Worm (Caenorhabditis elegans): ENCODE data around the gene C29F5.8.

DNA sequence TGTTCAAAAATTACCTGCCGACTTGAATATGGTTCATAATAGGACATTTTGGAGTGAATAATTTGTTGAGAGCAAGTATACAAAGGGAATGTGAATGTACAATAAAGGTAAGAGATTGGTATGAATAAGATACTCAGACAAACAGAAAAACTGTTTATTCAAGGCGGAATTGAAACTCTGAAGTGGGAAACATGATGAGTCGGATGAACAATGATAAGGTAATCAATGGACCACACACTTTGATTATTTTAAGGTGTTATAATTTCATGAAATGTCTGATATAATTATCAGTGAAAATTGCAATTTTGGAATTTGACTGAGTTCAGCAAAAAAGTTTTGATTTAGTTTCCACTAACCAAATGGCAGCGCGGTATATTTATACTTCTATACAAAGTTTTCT lies 33.3 kb downstream of the C29F5.8 start:
- TF ChIP-seq hmbx-1 (tag; optimal IDR thresholded peaks at IDR 0.05) (no peak), scrt-1 (GFP tag; IDR thresholded peaks at IDR 0.05) (no peak), tra-4 (tag; optimal IDR thresholded peaks at IDR 0.05) (no peak), ama-1 (optimal IDR thresholded peaks at IDR 0.05) (no peak), aly-1 (tag; optimal IDR thresholded peaks at IDR 0.05) (no peak), tbx-37 (GFP tag; conservative IDR thresholded peaks at IDR 0.05) (no peak), ets-7 (tag; optimal IDR thresholded peaks at IDR 0.05) (no peak), flt-1 (GFP tag; IDR thresholded peaks at IDR 0.05) (no peak), tbx-11 (GFP tag; IDR thresholded peaks at IDR 0.05) (no peak), F13C5.2 (tag; optimal IDR thresholded peaks at IDR 0.05) (no peak), ceh-36 (tag; optimal IDR thresholded peaks at IDR 0.05) (no peak), hnd-1 (tag; optimal IDR thresholded peaks at IDR 0.05) (no peak), pes-1 (GFP tag; IDR thresholded peaks at IDR 0.05) (no peak), sea-1 (GFP tag; conservative IDR thresholded peaks at IDR 0.05) (no peak)

Measured in whole organism, early embryonic.